Fruit fly (Drosophila melanogaster): ENCODE data around the gene CG5280.

DNA sequence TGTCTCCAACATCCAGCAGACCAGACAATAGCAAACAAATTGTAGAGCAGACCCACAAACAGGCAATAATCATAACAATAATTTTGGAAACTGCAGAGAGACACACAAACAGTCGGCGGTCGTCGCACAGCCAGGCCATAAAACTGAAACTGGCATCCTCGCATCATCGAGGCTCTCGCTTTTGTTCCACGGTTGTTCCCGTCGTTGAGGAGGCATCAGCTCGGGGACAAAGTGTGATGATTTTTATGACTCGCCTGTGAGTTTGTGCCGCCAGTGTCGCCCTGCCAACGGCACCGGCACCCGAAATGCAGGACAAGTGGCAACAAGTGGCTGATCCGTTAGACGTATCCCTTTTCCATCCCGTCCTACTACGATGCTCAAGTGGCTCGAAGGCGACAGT lies 13.3 kb upstream of the CG5280 start:
- TF ChIP-seq CG30403 (GFP tag; optimal IDR thresholded peaks at IDR 0.05) (no peak), lola (GFP tag; optimal IDR thresholded peaks at IDR 0.05) (no peak), grn (GFP tag; optimal IDR thresholded peaks at IDR 0.05) (no peak), Hr3 (GFP tag; optimal IDR thresholded peaks at IDR 0.05) (no peak), ssp (GFP tag; IDR thresholded peaks at IDR 0.05) (no peak), CG17385 (GFP tag; optimal IDR thresholded peaks at IDR 0.05) (no peak), Mes4 (GFP tag; optimal IDR thresholded peaks at IDR 0.05) (no peak), CG13424 (tag; optimal IDR thresholded peaks at IDR 0.05) (no peak), Jarid2 (GFP tag; optimal IDR thresholded peaks at IDR 0.05) (no peak), Sox100B (GFP tag; optimal IDR thresholded peaks at IDR 0.05) (no peak)
